Worm (Caenorhabditis elegans) whole organism, L2 larva: ENCODE results near the gene lrx-1.

Source experiments
- C34F6.9 ChIP-seq: fragments of 150-350 bp; optimal IDR thresholded peaks from 2 replicates; lab custom pipeline; 2014; ENCODE audit warnings: missing biosample characterization, missing genetic modification characterization
- F13H6.1 ChIP-seq: sonication (generic microtip); optimal IDR thresholded peaks from 2 replicates; lab custom pipeline; 2016; ENCODE audit warnings: missing genetic modification characterization, missing compliant biosample characterization
- R02D3.7 ChIP-seq: fragments of 150-350 bp; optimal IDR thresholded peaks from 2 replicates; lab custom pipeline; 2014; ENCODE audit warnings: missing biosample characterization, missing genetic modification characterization
- alr-1 ChIP-seq: fragments of 150-350 bp; optimal IDR thresholded peaks from 2 replicates; lab custom pipeline; 2014; ENCODE audit warnings: missing biosample characterization, missing genetic modification characterization
- aly-2 ChIP-seq: fragments of 150-350 bp; optimal IDR thresholded peaks from 2 replicates; lab custom pipeline; 2014; ENCODE audit warnings: missing biosample characterization, missing genetic modification characterization
- ama-1 ChIP-seq: fragments of 150-350 bp; optimal IDR thresholded peaks from 2 replicates; lab custom pipeline; 2018; ENCODE audit warnings: inconsistent platforms
- ceh-16 ChIP-seq: fragments of 150-350 bp; optimal IDR thresholded peaks from 2 replicates; lab custom pipeline; 2014; ENCODE audit warnings: missing biosample characterization, missing genetic modification characterization
- ceh-82 ChIP-seq: fragments of 150-350 bp; optimal IDR thresholded peaks from 2 replicates; lab custom pipeline; 2014; ENCODE audit warnings: missing biosample characterization, missing genetic modification characterization
- crh-2 ChIP-seq: sonication (generic microtip); optimal IDR thresholded peaks from 2 replicates; lab custom pipeline; 2017; ENCODE audit warnings: missing biosample characterization, missing genetic modification characterization
- egl-27 ChIP-seq: sonication (generic microtip); optimal IDR thresholded peaks from 3 replicates; lab custom pipeline; 2017; ENCODE audit warnings: missing biosample characterization, missing genetic modification reagents, missing genetic modification characterization
- elt-1 ChIP-seq: fragments of 150-350 bp; optimal IDR thresholded peaks from 2 replicates; lab custom pipeline; 2014; ENCODE audit warnings: missing biosample characterization, missing genetic modification characterization
- elt-3 ChIP-seq: sonication (generic microtip); optimal IDR thresholded peaks from 2 replicates; lab custom pipeline; 2017; ENCODE audit warnings: missing biosample characterization, missing genetic modification characterization
- fos-1 ChIP-seq: fragments of 150-350 bp; optimal IDR thresholded peaks from 2 replicates; lab custom pipeline; 2014; ENCODE audit warnings: missing biosample characterization, missing genetic modification characterization
- lin-11 ChIP-seq: fragments of 150-350 bp; sonication (generic microtip); optimal IDR thresholded peaks from 2 replicates; lab custom pipeline; 2014; ENCODE audit warnings: missing biosample characterization, missing genetic modification characterization, inconsistent platforms, mixed read lengths
- lin-39 ChIP-seq: fragments of 150-350 bp; optimal IDR thresholded peaks from 2 replicates; lab custom pipeline; 2014; ENCODE audit warnings: missing biosample characterization, missing genetic modification reagents, missing genetic modification characterization
- lsy-2 ChIP-seq, 2 experiments: fragments of 150-350 bp in 1 of 2; sonication (generic microtip) in 1 of 2; optimal IDR thresholded peaks; 2 replicates each; lab custom pipeline; 2014 to 2017; ENCODE audit warnings: missing biosample characterization in 2 of 2, missing genetic modification characterization in 2 of 2
- mab-5 ChIP-seq: fragments of 150-350 bp; optimal IDR thresholded peaks from 2 replicates; lab custom pipeline; 2014; ENCODE audit warnings: missing biosample characterization, missing genetic modification characterization
- mbf-1 ChIP-seq: sonication (generic microtip); optimal IDR thresholded peaks from 2 replicates; lab custom pipeline; 2017; ENCODE audit warnings: missing biosample characterization, missing genetic modification characterization
- mdl-1 ChIP-seq, 2 experiments: fragments of 150-350 bp in 1 of 2; sonication (generic microtip) in 1 of 2; optimal IDR thresholded peaks; 2 replicates each; lab custom pipeline; 2017; ENCODE audit warnings: missing biosample characterization in 2 of 2, missing genetic modification characterization in 2 of 2
- nhr-10 ChIP-seq: sonication (generic microtip); optimal IDR thresholded peaks from 2 replicates; lab custom pipeline; 2017; ENCODE audit warnings: missing biosample characterization, missing genetic modification characterization
- nhr-11 ChIP-seq: fragments of 150-350 bp; optimal IDR thresholded peaks from 2 replicates; lab custom pipeline; 2014; ENCODE audit warnings: missing biosample characterization, missing genetic modification characterization
- nhr-129 ChIP-seq: fragments of 150-350 bp; optimal IDR thresholded peaks from 2 replicates; lab custom pipeline; 2014; ENCODE audit warnings: missing biosample characterization, missing genetic modification characterization
- nhr-21 ChIP-seq: fragments of 150-350 bp; optimal IDR thresholded peaks from 2 replicates; lab custom pipeline; 2014; ENCODE audit warnings: missing biosample characterization, missing genetic modification characterization
- nhr-23 ChIP-seq: fragments of 150-350 bp; optimal IDR thresholded peaks from 2 replicates; lab custom pipeline; 2014; ENCODE audit warnings: missing biosample characterization, missing genetic modification reagents, missing genetic modification characterization
- nhr-237 ChIP-seq: fragments of 150-350 bp; optimal IDR thresholded peaks from 2 replicates; lab custom pipeline; 2014; ENCODE audit warnings: missing biosample characterization, missing genetic modification characterization
- nhr-25 ChIP-seq: fragments of 150-350 bp; sonication (generic microtip); optimal IDR thresholded peaks from 3 replicates; lab custom pipeline; 2014; ENCODE audit warnings: missing biosample characterization, missing genetic modification characterization
- nhr-6 ChIP-seq: fragments of 150-350 bp; optimal IDR thresholded peaks from 2 replicates; lab custom pipeline; 2014; ENCODE audit warnings: missing biosample characterization, missing genetic modification characterization
- nhr-77 ChIP-seq: fragments of 150-350 bp; optimal IDR thresholded peaks from 2 replicates; lab custom pipeline; 2014; ENCODE audit warnings: missing biosample characterization, missing genetic modification characterization
- peb-1 ChIP-seq: fragments of 150-350 bp; optimal IDR thresholded peaks from 2 replicates; lab custom pipeline; 2014; ENCODE audit warnings: missing biosample characterization, missing genetic modification characterization
- sem-4 ChIP-seq: fragments of 150-350 bp; optimal IDR thresholded peaks from 2 replicates; lab custom pipeline; 2014; ENCODE audit warnings: missing biosample characterization, missing genetic modification reagents, missing genetic modification characterization
- skn-1 ChIP-seq: sonication (generic microtip); optimal IDR thresholded peaks from 2 replicates; lab custom pipeline; 2017; ENCODE audit warnings: missing biosample characterization, missing genetic modification characterization
- sma-3 ChIP-seq: sonication (generic microtip); optimal IDR thresholded peaks from 2 replicates; lab custom pipeline; 2016; ENCODE audit warnings: missing genetic modification reagents, missing genetic modification characterization, missing compliant biosample characterization
- sma-9 ChIP-seq, 2 experiments: fragments of 150-350 bp in 1 of 2; sonication (generic microtip) in 1 of 2; optimal IDR thresholded peaks; 2 replicates each; lab custom pipeline; 2014 to 2016; ENCODE audit warnings: missing genetic modification characterization in 2 of 2, mild to moderate bottlenecking in 1 of 2, missing biosample characterization in 1 of 2, missing compliant biosample characterization in 1 of 2, missing genetic modification reagents in 1 of 2, moderate library complexity in 1 of 2
- snpc-4 ChIP-seq: fragments of 150-350 bp; optimal IDR thresholded peaks from 2 replicates; lab custom pipeline; 2014; ENCODE audit warnings: missing biosample characterization, missing genetic modification characterization
- unc-39 ChIP-seq: fragments of 150-350 bp; optimal IDR thresholded peaks from 2 replicates; lab custom pipeline; 2014; ENCODE audit warnings: missing biosample characterization, missing genetic modification characterization
- unc-55 ChIP-seq: fragments of 150-350 bp; sonication (generic microtip); optimal IDR thresholded peaks from 3 replicates; lab custom pipeline; 2014; ENCODE audit warnings: missing biosample characterization, missing genetic modification reagents, missing genetic modification characterization
- unc-62 ChIP-seq: fragments of 150-350 bp; optimal IDR thresholded peaks from 2 replicates; lab custom pipeline; 2014; ENCODE audit warnings: missing biosample characterization, missing genetic modification reagents, missing genetic modification characterization
- zag-1 ChIP-seq: fragments of 150-350 bp; optimal IDR thresholded peaks from 2 replicates; lab custom pipeline; 2014; ENCODE audit warnings: missing biosample characterization, missing genetic modification characterization
- ztf-1 ChIP-seq: fragments of 200-800 bp; sonication (Bioruptor generic); conservative IDR thresholded peaks from 2 replicates; pipeline ENCODE4 v1.3.6; 2022; ENCODE audit warnings: missing genetic modification characterization, missing compliant biosample characterization
- ztf-11 ChIP-seq: sonication (generic microtip); optimal IDR thresholded peaks from 2 replicates; lab custom pipeline; 2017; ENCODE audit warnings: missing biosample characterization, missing genetic modification characterization
- ztf-4 ChIP-seq: fragments of 150-350 bp; optimal IDR thresholded peaks from 2 replicates; lab custom pipeline; 2014; ENCODE audit warnings: missing biosample characterization, missing genetic modification characterization

Gene lrx-1

DNA sequence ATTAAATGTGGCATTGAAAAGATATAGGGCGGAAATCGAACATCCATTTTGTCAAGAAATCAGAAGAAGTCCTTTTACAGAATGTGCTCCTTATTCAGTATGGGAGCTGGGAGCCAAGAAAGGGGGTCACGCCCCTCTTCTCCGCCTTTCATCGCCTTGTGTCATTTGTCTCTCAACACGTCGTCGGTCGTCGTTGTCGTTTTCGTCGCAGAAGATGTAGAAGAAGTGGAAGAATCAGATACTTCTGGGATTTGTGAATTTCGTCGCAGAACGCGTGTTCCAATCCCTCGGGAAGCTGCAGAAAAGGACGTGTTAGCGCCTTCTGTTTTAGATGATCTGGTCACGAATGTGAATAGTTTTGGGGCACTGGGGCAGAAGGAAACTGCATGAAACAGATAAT lies 24.6 kb downstream of the lrx-1 start, which contains the start of gene bnc-1:
Gene bnc-1 (minus strand): TSS at position 101 of the 400 bp plus-strand sequence.
- TF ChIP-seq unc-62 (GFP tag; lab: Kevin White, UChicago) (no peak), elt-3 (tag; lab: Kevin White, UChicago) (no peak), ztf-1 (GFP tag; lab: Robert Waterston, UW) (no peak), lsy-2 (tag; optimal IDR thresholded peaks at IDR 0.05; lab: Kevin White, UChicago) (no peak), ama-1 (lab: Kevin White, UChicago) (no peak), aly-2 (tag; lab: Kevin White, UChicago) (no peak), sma-3 (no peak), nhr-6 (tag; lab: Kevin White, UChicago) (no peak), skn-1 (no peak), peb-1 (tag; lab: Kevin White, UChicago) (no peak), mdl-1 (tag; optimal IDR thresholded peaks at IDR 0.05; lab: Kevin White, UChicago) (no peak)

DNA sequence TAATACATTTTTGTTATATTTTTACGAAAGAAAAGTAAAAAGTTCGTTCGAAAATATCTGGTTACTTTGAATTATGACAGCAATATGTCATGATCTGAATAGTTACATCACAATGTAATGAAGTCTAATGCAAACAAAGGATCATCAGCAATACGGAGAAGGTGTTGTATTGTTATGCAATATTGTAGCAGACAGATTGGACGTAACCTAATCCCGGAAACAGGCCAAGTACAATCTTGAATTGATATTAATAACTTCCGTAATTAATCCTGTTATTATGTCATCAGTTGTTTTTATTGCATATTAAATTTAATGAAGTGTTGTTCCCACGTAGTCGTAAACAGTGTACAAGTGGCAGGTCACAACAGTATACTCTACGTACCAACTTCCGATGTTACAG lies 29.1 kb downstream of the lrx-1 start:
- TF ChIP-seq unc-62 (GFP tag; lab: Kevin White, UChicago) (no peak), ama-1 (lab: Kevin White, UChicago) (no peak), unc-39 (tag; lab: Kevin White, UChicago) (no peak), F13H6.1 (tag; lab: Kevin White, UChicago) (no peak), C34F6.9 (tag; lab: Kevin White, UChicago) (no peak), lin-39 (tag; lab: Kevin White, UChicago) (no peak), peb-1 (tag; lab: Kevin White, UChicago) (no peak), lin-11 (tag; lab: Kevin White, UChicago) (no peak), nhr-77 (no peak), mbf-1 (no peak)

DNA sequence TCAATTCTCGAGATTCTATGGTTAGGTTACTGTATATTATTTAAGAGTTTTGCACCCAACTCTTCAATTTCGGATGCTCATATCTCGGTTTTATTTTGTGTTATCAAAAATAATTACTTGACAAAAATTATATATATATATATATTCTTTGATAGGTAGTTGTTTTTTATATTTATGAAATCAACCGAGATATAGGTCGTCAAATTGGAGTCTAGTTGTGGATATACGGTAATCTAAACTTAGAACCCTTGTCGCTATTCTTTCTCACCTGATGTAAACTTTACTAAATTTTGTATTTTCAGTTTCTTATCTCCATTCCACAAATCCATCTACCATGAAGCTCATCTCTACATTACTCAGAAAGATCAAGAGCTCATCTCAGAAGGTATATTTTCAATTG lies 30.8 kb downstream of the lrx-1 start, which contains the start of gene F55C5.10:
Gene F55C5.10 (plus strand): TSS at position 301 of the 400 bp plus-strand sequence.
- TF ChIP-seq peb-1 (tag; lab: Kevin White, UChicago), result no peak
- no peak for TF ChIP-seq ceh-82 (tag; lab: Kevin White, UChicago)
- TF ChIP-seq nhr-237 (tag; lab: Kevin White, UChicago), result no peak
- no peak for TF ChIP-seq nhr-23 (tag; lab: Kevin White, UChicago)
- TF ChIP-seq, all 48 proteins: peak for 0

DNA sequence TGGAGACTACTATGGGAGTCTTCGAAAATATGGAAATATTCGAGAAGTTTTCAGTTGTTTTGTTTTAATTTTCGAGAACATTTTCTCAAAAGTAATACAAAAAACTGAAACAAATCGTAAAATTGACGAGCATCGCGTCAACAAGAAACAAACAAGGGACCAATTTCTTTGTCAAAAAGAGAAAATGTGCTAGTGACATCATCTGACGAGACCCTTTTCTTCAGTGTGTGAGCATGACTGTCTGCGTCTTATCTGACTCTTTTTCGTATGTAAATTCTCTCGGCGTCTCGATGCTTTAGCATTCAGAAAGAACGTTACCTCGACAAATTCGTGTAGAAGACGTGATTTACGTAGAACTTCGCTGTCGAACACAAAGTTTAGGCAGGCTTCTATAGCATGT lies 35.3 kb downstream of the lrx-1 start:
- TF ChIP-seq sma-9 (GFP tag; optimal IDR thresholded peaks at IDR 0.05; lab: Kevin White, UChicago) (no peak), sma-9 (tag; optimal IDR thresholded peaks at IDR 0.05; lab: Kevin White, UChicago) (no peak), sem-4 (tag; lab: Kevin White, UChicago) (no peak), unc-55 (GFP tag; lab: Kevin White, UChicago) (peak; percentile 41), ceh-82 (tag; lab: Kevin White, UChicago) (no peak), lin-11 (tag; lab: Kevin White, UChicago) (no peak), ama-1 (lab: Kevin White, UChicago) (no peak), ztf-4 (no peak), snpc-4 (no peak), lin-39 (tag; lab: Kevin White, UChicago) (no peak), fos-1 (tag; lab: Kevin White, UChicago) (no peak), mdl-1 (tag; optimal IDR thresholded peaks at IDR 0.05; lab: Kevin White, UChicago) (no peak), nhr-25 (tag; lab: Kevin White, UChicago) (no peak), ztf-11 (tag; lab: Kevin White, UChicago) (no peak), nhr-11 (no peak), unc-39 (tag; lab: Kevin White, UChicago) (no peak), C34F6.9 (tag; lab: Kevin White, UChicago) (peak; percentile 35), zag-1 (tag; lab: Kevin White, UChicago) (peak; percentile 2), unc-62 (GFP tag; lab: Kevin White, UChicago) (no peak), ceh-16 (tag; lab: Kevin White, UChicago) (no peak), nhr-129 (tag; lab: Kevin White, UChicago) (peak; percentile 77), peb-1 (tag; lab: Kevin White, UChicago) (no peak), elt-1 (tag; lab: Kevin White, UChicago) (no peak), mab-5 (no peak), R02D3.7 (no peak), lsy-2 (tag; optimal IDR thresholded peaks at IDR 0.05; lab: Kevin White, UChicago) (peak in 1 of 2 experiments; percentile 36), nhr-6 (tag; lab: Kevin White, UChicago) (no peak), crh-2 (tag; lab: Kevin White, UChicago) (no peak), aly-2 (tag; lab: Kevin White, UChicago) (no peak), nhr-21 (no peak), skn-1 (no peak), nhr-10 (tag; lab: Kevin White, UChicago) (no peak), ztf-1 (GFP tag; lab: Robert Waterston, UW) (no peak), egl-27 (no peak), F13H6.1 (tag; lab: Kevin White, UChicago) (no peak), nhr-77 (no peak), sma-3 (no peak), elt-3 (tag; lab: Kevin White, UChicago) (no peak), alr-1 (tag; lab: Kevin White, UChicago) (no peak)
